Fruit fly (Drosophila melanogaster): Measurements from ENCODE around the gene capt.

- TF ChIP-seq br (GFP tag; optimal IDR thresholded peaks at IDR 0.05) (no peak), Vsx2 (GFP tag; optimal IDR thresholded peaks at IDR 0.05; ENCODE audit: partially characterized antibody) (no peak), pan (optimal IDR thresholded peaks at IDR 0.05) (no peak), OdsH (GFP tag; optimal IDR thresholded peaks at IDR 0.05) (no peak), CrebA (GFP tag; optimal IDR thresholded peaks at IDR 0.05; ENCODE audit: borderline replicate concordance) (no peak), Hr78 (GFP tag; optimal IDR thresholded peaks at IDR 0.05) (no peak), Dfd (GFP tag; optimal IDR thresholded peaks at IDR 0.05) (no peak), dmrt93B (GFP tag; optimal IDR thresholded peaks at IDR 0.05) (no peak), lola (GFP tag; optimal IDR thresholded peaks at IDR 0.05) (no peak), GATAd (GFP tag; optimal IDR thresholded peaks at IDR 0.05) (no peak), Dif (GFP tag; optimal IDR thresholded peaks at IDR 0.05; ENCODE audit: partially characterized antibody) (no peak), Myc (optimal IDR thresholded peaks at IDR 0.05) (no peak), dl (GFP tag; optimal IDR thresholded peaks at IDR 0.05; ENCODE audit: insufficient read depth in 1 of 2, partially characterized antibody in 2 of 2) (no peak)
Measured at dm6 chr2L:1157357-1157678, 744 bp downstream of the capt start.
